Worm (Caenorhabditis elegans): ENCODE results near the gene F59B2.9.

The F59B2.9 gene

ce11 chrIII:9022535-9022934 is 10.3 kb upstream of the F59B2.9 start, which contains the start of gene F59B2.14:
Gene F59B2.14, minus strand, starts transcription at chrIII:9022635.
- TF ChIP-seq sem-4 (tag; optimal IDR thresholded peaks at IDR 0.05) (no peak), nhr-12 (tag; optimal IDR thresholded peaks at IDR 0.05) (no peak), elt-1 (tag; optimal IDR thresholded peaks at IDR 0.05) (no peak), nhr-25 (tag; optimal IDR thresholded peaks at IDR 0.05) (no peak), nhr-11 (tag; optimal IDR thresholded peaks at IDR 0.05) (no peak), lsy-2 (tag; optimal IDR thresholded peaks at IDR 0.05) (no peak), ceh-16 (tag; optimal IDR thresholded peaks at IDR 0.05) (no peak), mab-5 (tag; optimal IDR thresholded peaks at IDR 0.05) (no peak), Y55F3AM.14 (GFP tag; optimal IDR thresholded peaks at IDR 0.05) (no peak), zag-1 (tag; optimal IDR thresholded peaks at IDR 0.05) (no peak), ama-1 (optimal IDR thresholded peaks at IDR 0.05) (no peak)

ce11 chrIII:9017181-9017651 is 5.0 kb upstream of the F59B2.9 start, which contains the start of gene F59B2.12:
Gene F59B2.12, plus strand, starts transcription at chrIII:9017601.
- no peak for TF ChIP-seq elt-3 (tag; optimal IDR thresholded peaks at IDR 0.05)
- TF ChIP-seq fos-1 (tag; optimal IDR thresholded peaks at IDR 0.05) = no peak
- no peak for TF ChIP-seq ama-1 (optimal IDR thresholded peaks at IDR 0.05)
- no peak for TF ChIP-seq ZK546.5 (tag; optimal IDR thresholded peaks at IDR 0.05)
- no peak for TF ChIP-seq unc-62 (GFP tag; optimal IDR thresholded peaks at IDR 0.05)
- TF ChIP-seq sma-3 (GFP tag; optimal IDR thresholded peaks at IDR 0.05) = no peak
- TF ChIP-seq nhr-6 (tag; optimal IDR thresholded peaks at IDR 0.05) = no peak
- no peak for TF ChIP-seq lin-39 (tag; optimal IDR thresholded peaks at IDR 0.05)

DNA sequence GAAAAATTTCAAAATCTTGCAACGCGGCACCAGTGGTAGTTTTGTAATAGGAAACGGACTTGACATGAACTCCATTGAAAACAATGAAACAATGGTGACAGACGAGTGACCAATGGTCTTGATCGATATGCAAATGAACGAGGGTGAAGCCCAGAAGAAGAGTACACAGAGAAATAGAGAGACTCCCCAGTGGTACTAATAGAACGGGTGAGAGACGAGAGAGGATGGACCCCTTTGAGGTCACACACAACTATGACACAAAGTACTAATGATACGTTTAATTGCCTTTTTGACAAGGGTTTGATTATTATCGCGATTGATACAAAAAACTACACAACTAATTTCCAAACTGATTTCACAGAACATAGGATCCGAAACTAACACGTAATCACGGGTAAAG is 2.2 kb downstream of the F59B2.9 start, which contains the start of gene F59B2.8:
Gene F59B2.8 (minus strand): TSS at position 151 of the 400 bp plus-strand sequence.
- TF ChIP-seq sma-3 (GFP tag; optimal IDR thresholded peaks at IDR 0.05) (no peak), nhr-77 (tag; optimal IDR thresholded peaks at IDR 0.05) (no peak), lin-39 (tag; optimal IDR thresholded peaks at IDR 0.05) (no peak), F13H6.1 (tag; optimal IDR thresholded peaks at IDR 0.05) (no peak), unc-39 (tag; optimal IDR thresholded peaks at IDR 0.05) (no peak), ztf-11 (tag; optimal IDR thresholded peaks at IDR 0.05) (no peak), nhr-12 (tag; optimal IDR thresholded peaks at IDR 0.05) (no peak), sma-9 (GFP tag; optimal IDR thresholded peaks at IDR 0.05) (no peak), sma-9 (tag; optimal IDR thresholded peaks at IDR 0.05) (no peak), blmp-1 (tag; optimal IDR thresholded peaks at IDR 0.05; ENCODE audit: insufficient read depth) (no peak), dmd-4 (tag; optimal IDR thresholded peaks at IDR 0.05) (no peak), ZK546.5 (tag; optimal IDR thresholded peaks at IDR 0.05) (no peak), alr-1 (tag; optimal IDR thresholded peaks at IDR 0.05) (no peak), nhr-129 (tag; optimal IDR thresholded peaks at IDR 0.05) (no peak), aly-2 (tag; optimal IDR thresholded peaks at IDR 0.05) (no peak), elt-3 (tag; optimal IDR thresholded peaks at IDR 0.05) (no peak), ceh-82 (tag; optimal IDR thresholded peaks at IDR 0.05) (no peak), skn-1 (tag; optimal IDR thresholded peaks at IDR 0.05) (no peak), unc-62 (GFP tag; optimal IDR thresholded peaks at IDR 0.05) (no peak), nhr-11 (tag; optimal IDR thresholded peaks at IDR 0.05) (no peak)

- TF ChIP-seq lin-11 (tag; optimal IDR thresholded peaks at IDR 0.05) (no peak), snpc-4 (tag; optimal IDR thresholded peaks at IDR 0.05) (no peak), mdl-1 (tag; optimal IDR thresholded peaks at IDR 0.05) (no peak), nhr-25 (tag; optimal IDR thresholded peaks at IDR 0.05) (no peak), sma-9 (GFP tag; optimal IDR thresholded peaks at IDR 0.05) (peak; percentile 55), sma-9 (tag; optimal IDR thresholded peaks at IDR 0.05) (no peak), nhr-129 (tag; optimal IDR thresholded peaks at IDR 0.05) (peak; percentile 50), fos-1 (tag; optimal IDR thresholded peaks at IDR 0.05) (peak; percentile 43), egl-27 (tag; optimal IDR thresholded peaks at IDR 0.05) (no peak), ZK546.5 (tag; optimal IDR thresholded peaks at IDR 0.05) (no peak), nhr-21 (tag; optimal IDR thresholded peaks at IDR 0.05) (no peak), F13H6.1 (tag; optimal IDR thresholded peaks at IDR 0.05) (peak; percentile 36), nhr-6 (tag; optimal IDR thresholded peaks at IDR 0.05) (no peak), ztf-1 (GFP tag; conservative IDR thresholded peaks at IDR 0.05) (no peak)
Observed at ce11 chrIII:9007183-9007582, 5.0 kb downstream of the F59B2.9 start.

All from whole organism, L2 larva.